Fruit fly (Drosophila melanogaster): ENCODE measurements around the gene PH4alphaNE1.

Gene PH4alphaNE1

dm6 chr3R:30526799-30527465, 26.8 kb upstream of the PH4alphaNE1 start, which contains the start of gene jdp (continued):
- TF ChIP-seq amos (GFP tag; IDR thresholded peaks at IDR 0.05; ENCODE audit: partially characterized antibody) (no peak; the same call in 1 of the 2 replicates), salm (tag; optimal IDR thresholded peaks at IDR 0.05) (no peak), E2f2 (GFP tag; IDR thresholded peaks at IDR 0.05) (peak; percentile 27; the same call in 1 of the 2 replicates), MESR4 (GFP tag; optimal IDR thresholded peaks at IDR 0.05) (no peak), corto (GFP tag; optimal IDR thresholded peaks at IDR 0.05) (peak; percentile 8), Dp (GFP tag; optimal IDR thresholded peaks at IDR 0.05) (peak; percentile 11), CG13894 (tag; optimal IDR thresholded peaks at IDR 0.05) (peak; percentile 90), CG6175 (GFP tag; IDR thresholded peaks at IDR 0.05) (0 out of 3 replicates have a peak, but pooled peaks have one; percentile 7), CG3065 (GFP tag; optimal IDR thresholded peaks at IDR 0.05) (no peak), Lhr (GFP tag; optimal IDR thresholded peaks at IDR 0.05) (no peak), CG1024 (GFP tag; IDR thresholded peaks at IDR 0.05) (no peak), Side (GFP tag; optimal IDR thresholded peaks at IDR 0.05) (no peak), NFAT (GFP tag; IDR thresholded peaks at IDR 0.05) (peak; percentile 35; the same call in 1 of the 2 replicates), lab (GFP tag; optimal IDR thresholded peaks at IDR 0.05) (peak; percentile 15), CG2678 (tag; optimal IDR thresholded peaks at IDR 0.05) (no peak), scrt (GFP tag; optimal IDR thresholded peaks at IDR 0.05) (peak; percentile 42), chm (GFP tag; IDR thresholded peaks at IDR 0.05) (peak; percentile 20; the same call in 1 of the 2 replicates), CG8290 (GFP tag; optimal IDR thresholded peaks at IDR 0.05) (no peak), CG8290 (tag; optimal IDR thresholded peaks at IDR 0.05) (peak in 1 of 2 experiments; percentile 26), Rfx (GFP tag; IDR thresholded peaks at IDR 0.05) (peak; percentile 49; the same call in 1 of the 2 replicates), cas (GFP tag; IDR thresholded peaks at IDR 0.05) (no peak), CG32532 (GFP tag; IDR thresholded peaks at IDR 0.05) (peak; percentile 32; the same call in 1 of the 2 replicates), zen (tag; optimal IDR thresholded peaks at IDR 0.05) (no peak), Ptx1 (GFP tag; IDR thresholded peaks at IDR 0.05) (no peak), CG10654 (GFP tag; optimal IDR thresholded peaks at IDR 0.05) (no peak), Trl (optimal IDR thresholded peaks at IDR 0.05) (peak; percentile 15 to 24), Trl (GFP tag; optimal IDR thresholded peaks at IDR 0.05) (no peak), tx (GFP tag; optimal IDR thresholded peaks at IDR 0.05) (no peak), Bgb (GFP tag; IDR thresholded peaks at IDR 0.05; ENCODE audit: partially characterized antibody) (peak; percentile 45; the same call in 1 of the 2 replicates), sr (GFP tag; IDR thresholded peaks at IDR 0.05) (peak; percentile 52; the same call in 1 of the 3 replicates), Hand (GFP tag; optimal IDR thresholded peaks at IDR 0.05) (peak; percentile 6), Med (GFP tag) (peak; percentile 74), CG42726 (GFP tag; IDR thresholded peaks at IDR 0.05; ENCODE audit: partially characterized antibody) (0 out of 2 replicates have a peak, but pooled peaks have one; percentile 50), Doc2 (GFP tag; IDR thresholded peaks at IDR 0.05) (no peak), CG9817 (tag; optimal IDR thresholded peaks at IDR 0.05) (no peak), nerfin-2 (GFP tag; IDR thresholded peaks at IDR 0.05; ENCODE audit: partially characterized antibody) (no peak), CTCF (GFP tag; optimal IDR thresholded peaks at IDR 0.05) (peak; percentile 15), p53 (GFP tag; optimal IDR thresholded peaks at IDR 0.05) (no peak), CG6791 (GFP tag; IDR thresholded peaks at IDR 0.05; ENCODE audit: partially characterized antibody) (0 out of 3 replicates have a peak, but pooled peaks have one; percentile 29), chinmo (GFP tag; IDR thresholded peaks at IDR 0.05; ENCODE audit: partially characterized antibody) (peak; percentile 65; the same call in 1 of the 4 replicates)

dm6 chr3R:30525629-30526028, 25.5 kb upstream of the PH4alphaNE1 start:
- TF ChIP-seq Med (GFP tag) (peak; percentile 63), cwo (GFP tag; optimal IDR thresholded peaks at IDR 0.05) (no peak), Ets65A (GFP tag) (peak; percentile 56), jing (GFP tag; optimal IDR thresholded peaks at IDR 0.05) (no peak), Lim3 (GFP tag; IDR thresholded peaks at IDR 0.05) (no peak), CG8478 (optimal IDR thresholded peaks at IDR 0.05) (no peak), stwl (tag; optimal IDR thresholded peaks at IDR 0.05) (no peak), CG17361 (GFP tag; IDR thresholded peaks at IDR 0.05) (no peak), Ada2b (GFP tag; IDR thresholded peaks at IDR 0.05) (0 out of 2 replicates have a peak, but pooled peaks have one; percentile 21), CG6791 (GFP tag; IDR thresholded peaks at IDR 0.05; ENCODE audit: partially characterized antibody) (no peak), sisA (GFP tag; IDR thresholded peaks at IDR 0.05) (0 out of 2 replicates have a peak, but pooled peaks have one; percentile 3), CG11398 (GFP tag; optimal IDR thresholded peaks at IDR 0.05) (no peak), Aef1 (GFP tag; IDR thresholded peaks at IDR 0.05) (peak; percentile 12; the same call in 1 of the 3 replicates), Drgx (GFP tag; IDR thresholded peaks at IDR 0.05) (peak; percentile 26; the same call in 1 of the 2 replicates)
